Fruit fly (Drosophila melanogaster) whole organism, embryonic: ENCODE measurements around the gene Ank2.

ENCODE experiments used
- Ada2b ChIP-seq: fragments of 200-800 bp; sonication (Bioruptor generic); IDR thresholded peaks from 2 replicates; pipeline ENCODE4 v1.3.6; 2022; ENCODE audit warnings: missing biosample characterization, missing genetic modification characterization
- Atf-2 ChIP-seq: fragments of 200-800 bp; sonication (Bioruptor generic); optimal IDR thresholded peaks from 2 replicates; lab custom pipeline; 2016; ENCODE audit warnings: missing biosample characterization, missing genetic modification characterization
- Bdp1 ChIP-seq: fragments of 200-800 bp; sonication (Bioruptor generic); optimal IDR thresholded peaks from 3 replicates; lab custom pipeline; 2016; ENCODE audit warnings: missing biosample characterization, missing genetic modification characterization
- Bteb2 ChIP-seq: fragments of 200-800 bp; sonication (Bioruptor generic); optimal IDR thresholded peaks from 2 replicates; lab custom pipeline; 2016; ENCODE audit warnings: missing biosample characterization, missing genetic modification characterization
- CG10462 ChIP-seq: fragments of 200-800 bp; sonication (Bioruptor generic); optimal IDR thresholded peaks from 2 replicates; lab custom pipeline; 2016; ENCODE audit warnings: missing biosample characterization, missing genetic modification characterization
- CG10565 ChIP-seq: fragments of 200-800 bp; sonication (Bioruptor generic); optimal IDR thresholded peaks from 3 replicates; lab custom pipeline; 2016; ENCODE audit warnings: missing biosample characterization, mild to moderate bottlenecking, missing genetic modification characterization
- CG12299 ChIP-seq: fragments of 200-800 bp; sonication (Bioruptor generic); optimal IDR thresholded peaks from 2 replicates; lab custom pipeline; 2018; ENCODE audit warnings: missing biosample characterization, mild to moderate bottlenecking, missing genetic modification characterization
- CG13424 ChIP-seq: fragments of 200-800 bp; sonication (Bioruptor generic); optimal IDR thresholded peaks from 2 replicates; lab custom pipeline; 2019; ENCODE audit warnings: missing biosample characterization, mild to moderate bottlenecking, missing genetic modification characterization, moderate library complexity
- CG14667 ChIP-seq: fragments of 200-800 bp; sonication (Bioruptor generic); IDR thresholded peaks from 2 replicates; pipeline ENCODE4 v1.3.6; 2022; ENCODE audit warnings: missing biosample characterization, missing genetic modification characterization
- CG15011 ChIP-seq: fragments of 200-800 bp; sonication (Bioruptor generic); optimal IDR thresholded peaks from 3 replicates; lab custom pipeline; 2018; ENCODE audit warnings: missing biosample characterization, mild to moderate bottlenecking, missing genetic modification characterization
- CG15269 ChIP-seq: fragments of 200-800 bp; sonication (Bioruptor generic); optimal IDR thresholded peaks from 2 replicates; lab custom pipeline; 2018; ENCODE audit warnings: missing biosample characterization, mild to moderate bottlenecking, missing genetic modification characterization, moderate library complexity
- CG17385 ChIP-seq: fragments of 200-800 bp; sonication (Bioruptor generic); optimal IDR thresholded peaks from 3 replicates; lab custom pipeline; 2018; ENCODE audit warnings: missing biosample characterization, mild to moderate bottlenecking, missing genetic modification characterization
- CG1792 ChIP-seq: fragments of 200-800 bp; sonication (Bioruptor generic); optimal IDR thresholded peaks from 2 replicates; lab custom pipeline; 2016; ENCODE audit warnings: missing biosample characterization, missing genetic modification characterization
- CG18262 ChIP-seq: fragments of 200-800 bp; optimal IDR thresholded peaks from 3 replicates; lab custom pipeline; 2019; ENCODE audit warnings: missing biosample characterization, mild to moderate bottlenecking, missing genetic modification characterization, moderate library complexity
- CG2199 ChIP-seq: fragments of 200-800 bp; sonication (Bioruptor generic); IDR thresholded peaks from 3 replicates; pipeline ENCODE4 v1.3.6; 2022; ENCODE audit warnings: missing biosample characterization, missing genetic modification characterization
- CG31388 ChIP-seq: fragments of 200-800 bp; sonication (Bioruptor generic); optimal IDR thresholded peaks from 2 replicates; lab custom pipeline; 2016; ENCODE audit warnings: missing biosample characterization, missing genetic modification characterization
- CG3407 ChIP-seq: fragments of 200-800 bp; sonication (Bioruptor generic); optimal IDR thresholded peaks from 2 replicates; lab custom pipeline; 2018; ENCODE audit warnings: missing biosample characterization, mild to moderate bottlenecking, missing genetic modification characterization
- CG34422 ChIP-seq: fragments of 200-800 bp; sonication (Bioruptor generic); IDR thresholded peaks from 3 replicates; pipeline ENCODE4 v1.3.6; 2022; ENCODE audit warnings: missing biosample characterization, missing genetic modification characterization
- CG8290 ChIP-seq, 3 experiments: fragments of 200-800 bp; sonication (Bioruptor generic); optimal IDR thresholded peaks; 2 replicates each; lab custom pipeline; 2016 to 2019; ENCODE audit warnings: missing biosample characterization in 3 of 3, missing genetic modification characterization in 3 of 3, mild to moderate bottlenecking in 2 of 3, moderate library complexity in 1 of 3
- CG9609 ChIP-seq: fragments of 200-800 bp; sonication (Bioruptor generic); optimal IDR thresholded peaks from 3 replicates; lab custom pipeline; 2016; ENCODE audit warnings: missing biosample characterization, missing genetic modification characterization
- Deaf1 ChIP-seq: fragments of 200-800 bp; optimal IDR thresholded peaks from 3 replicates; lab custom pipeline; 2019; ENCODE audit warnings: missing biosample characterization, mild to moderate bottlenecking, missing genetic modification characterization, moderate library complexity
- Gug ChIP-seq: fragments of 200-800 bp; sonication (Bioruptor generic); IDR thresholded peaks from 4 replicates; pipeline ENCODE4 v1.3.6; 2022; ENCODE audit warnings: missing biosample characterization, missing genetic modification characterization
- HLHmδ ChIP-seq: fragments of 200-800 bp; sonication (Bioruptor generic); optimal IDR thresholded peaks from 2 replicates; lab custom pipeline; 2018; ENCODE audit warnings: missing biosample characterization, mild to moderate bottlenecking, missing genetic modification characterization, moderate library complexity
- Hmr ChIP-seq: fragments of 200-800 bp; sonication (Bioruptor generic); optimal IDR thresholded peaks from 3 replicates; lab custom pipeline; 2017; ENCODE audit warnings: mild to moderate bottlenecking, missing biosample characterization, missing genetic modification reagents, missing genetic modification characterization
- Kr ChIP-seq: fragments of 200-800 bp; sonication (Bioruptor generic); optimal IDR thresholded peaks from 2 replicates; lab custom pipeline; 2017; ENCODE audit warnings: missing biosample characterization, mild to moderate bottlenecking, missing genetic modification characterization
- Opbp ChIP-seq: fragments of 200-800 bp; sonication (Bioruptor generic); IDR thresholded peaks from 3 replicates; pipeline ENCODE4 v1.3.6; 2022; ENCODE audit warnings: missing biosample characterization, missing genetic modification characterization; ENCODE audit not compliant: partially characterized antibody
- Tbp ChIP-seq: fragments of >200 bp; optimal IDR thresholded peaks from 2 replicates; lab custom pipeline; 2018; ENCODE audit warnings: missing biosample characterization, missing genetic modification characterization
- ac ChIP-seq: fragments of 200-800 bp; sonication (Bioruptor generic); optimal IDR thresholded peaks from 3 replicates; lab custom pipeline; 2017; ENCODE audit warnings: missing biosample characterization, mild to moderate bottlenecking, missing genetic modification characterization
- al ChIP-seq: fragments of 200-800 bp; sonication (Bioruptor generic); IDR thresholded peaks from 2 replicates; pipeline ENCODE4 v1.3.6; 2022; ENCODE audit warnings: missing biosample characterization, missing genetic modification characterization
- bbx ChIP-seq: fragments of 200-800 bp; sonication (Bioruptor generic); IDR thresholded peaks from 2 replicates; pipeline ENCODE4 v1.3.6; 2022; ENCODE audit warnings: missing biosample characterization, missing genetic modification characterization; ENCODE audit not compliant: partially characterized antibody
- ci ChIP-seq: fragments of 200-800 bp; sonication (Bioruptor generic); IDR thresholded peaks from 3 replicates; pipeline ENCODE4 v1.3.6; 2022; ENCODE audit warnings: missing biosample characterization, missing genetic modification characterization
- cwo ChIP-seq: fragments of 200-800 bp; sonication (Bioruptor generic); optimal IDR thresholded peaks from 3 replicates; lab custom pipeline; 2017; ENCODE audit warnings: missing biosample characterization, missing genetic modification characterization, mild to moderate bottlenecking, moderate library complexity, missing genetic modification reagents
- dmrt11E ChIP-seq: fragments of 200-800 bp; sonication (Bioruptor generic); optimal IDR thresholded peaks from 3 replicates; lab custom pipeline; 2018; ENCODE audit warnings: missing biosample characterization, mild to moderate bottlenecking, missing genetic modification characterization, moderate library complexity
- esg ChIP-seq: fragments of 200-800 bp; sonication (Bioruptor generic); conservative IDR thresholded peaks from 2 replicates; pipeline ENCODE4 v1.3.6; 2022; ENCODE audit warnings: missing biosample characterization, missing genetic modification characterization
- gcm2 ChIP-seq: fragments of 200-800 bp; sonication (Bioruptor generic); optimal IDR thresholded peaks from 2 replicates; lab custom pipeline; 2016; ENCODE audit warnings: missing biosample characterization, missing genetic modification characterization
- grau ChIP-seq: fragments of 200-800 bp; optimal IDR thresholded peaks from 3 replicates; lab custom pipeline; 2019; ENCODE audit warnings: missing biosample characterization, mild to moderate bottlenecking, missing genetic modification characterization, moderate library complexity
- gt ChIP-seq: fragments of 200-800 bp; sonication (Bioruptor generic); IDR thresholded peaks from 2 replicates; pipeline ENCODE4 v1.3.6; 2022; ENCODE audit warnings: missing biosample characterization, missing genetic modification characterization
- hth ChIP-seq: fragments of >200 bp; optimal IDR thresholded peaks from 2 replicates; lab custom pipeline; 2017; ENCODE audit warnings: inconsistent platforms
- jigr1 ChIP-seq: fragments of 200-800 bp; sonication (Bioruptor generic); IDR thresholded peaks from 3 replicates; pipeline ENCODE4 v1.3.6; 2022; ENCODE audit warnings: missing biosample characterization, missing genetic modification characterization
- odd ChIP-seq: fragments of 200-800 bp; sonication (Bioruptor generic); optimal IDR thresholded peaks from 2 replicates; lab custom pipeline; 2017; ENCODE audit warnings: missing biosample characterization, mild to moderate bottlenecking, missing genetic modification characterization
- p53 ChIP-seq: fragments of 200-800 bp; sonication (Bioruptor generic); optimal IDR thresholded peaks from 2 replicates; lab custom pipeline; 2016; ENCODE audit warnings: missing biosample characterization, missing genetic modification characterization
- peb ChIP-seq: fragments of 200-800 bp; sonication (Bioruptor generic); IDR thresholded peaks from 2 replicates; pipeline ENCODE4 v1.3.6; 2022; ENCODE audit warnings: missing biosample characterization, missing genetic modification characterization
- pzg ChIP-seq: fragments of 200-800 bp; sonication (Bioruptor generic); optimal IDR thresholded peaks from 3 replicates; lab custom pipeline; 2018; ENCODE audit warnings: missing biosample characterization, mild to moderate bottlenecking, missing genetic modification characterization, moderate library complexity
- row ChIP-seq: fragments of 200-800 bp; sonication (Bioruptor generic); IDR thresholded peaks from 3 replicates; pipeline ENCODE4 v1.3.6; 2022; ENCODE audit warnings: missing biosample characterization, missing genetic modification characterization
- sc ChIP-seq, 3 experiments: fragments of >200 bp in 2 of 3; fragments of 200-800 bp in 1 of 3; sonication (Bioruptor generic) in 1 of 3; optimal IDR thresholded peaks; 2 replicates in 2 of 3; 3 replicates in 1 of 3; lab custom pipeline; 2017; ENCODE audit warnings: mild to moderate bottlenecking in 1 of 3, missing biosample characterization in 1 of 3, missing genetic modification characterization in 1 of 3, missing genetic modification reagents in 1 of 3
- sr ChIP-seq: fragments of 200-800 bp; sonication (Bioruptor generic); IDR thresholded peaks from 3 replicates; pipeline ENCODE4 v1.3.6; 2022; ENCODE audit warnings: missing biosample characterization, missing genetic modification characterization
- stc ChIP-seq: fragments of 200-800 bp; sonication (Bioruptor generic); IDR thresholded peaks from 2 replicates; pipeline ENCODE4 v1.3.6; 2022; ENCODE audit warnings: missing biosample characterization, missing genetic modification characterization
- toy ChIP-seq: fragments of 200-800 bp; sonication (Bioruptor generic); IDR thresholded peaks from 2 replicates; pipeline ENCODE4 v1.3.6; 2022; ENCODE audit warnings: missing biosample characterization, missing genetic modification characterization
- vfl ChIP-seq: fragments of 200-800 bp; sonication (Bioruptor generic); optimal IDR thresholded peaks from 2 replicates; lab custom pipeline; 2016; ENCODE audit warnings: missing biosample characterization, missing genetic modification characterization
- zfh1 ChIP-seq: fragments of 200-800 bp; sonication (Bioruptor generic); IDR thresholded peaks from 3 replicates; pipeline ENCODE4 v1.3.6; 2022; ENCODE audit warnings: missing biosample characterization, missing genetic modification characterization
- zfh2 ChIP-seq: fragments of 200-800 bp; sonication (Bioruptor generic); optimal IDR thresholded peaks from 2 replicates; lab custom pipeline; 2016; ENCODE audit warnings: missing biosample characterization, missing genetic modification characterization

Gene Ank2

DNA sequence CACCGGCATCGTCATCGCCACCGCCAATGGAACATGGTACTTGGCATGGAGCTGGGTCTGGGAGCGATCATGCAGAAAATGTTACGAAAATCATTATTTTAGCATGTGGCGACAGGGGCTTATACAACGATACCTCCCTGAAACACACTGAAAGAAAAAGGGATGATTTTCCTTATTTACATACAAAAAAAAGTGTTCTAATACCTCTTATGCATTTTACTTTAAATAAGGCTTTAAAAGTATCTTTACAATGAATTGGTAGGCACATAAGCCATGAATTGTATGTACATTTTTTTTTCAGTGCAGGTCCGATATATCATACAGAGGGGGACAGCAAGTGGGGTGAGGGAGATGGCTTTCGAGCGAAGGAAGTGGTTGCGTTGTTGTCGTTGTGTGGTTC is 104.0 kb downstream of the Ank2 start (continued):
- TF ChIP-seq zfh2 (GFP tag; lab: Kevin White, UChicago) (no peak), Tbp (GFP tag; lab: Kevin White, UChicago) (no peak), Kr (no peak), Bteb2 (no peak), vfl (GFP tag; lab: Kevin White, UChicago) (no peak), Gug (GFP tag; lab: Robert Waterston, UW) (no peak), CG15269 (peak; percentile 45), grau (tag; lab: Kevin White, UChicago) (peak; percentile 35), stc (GFP tag; lab: Robert Waterston, UW) (no peak), CG1792 (GFP tag; lab: Kevin White, UChicago) (peak; percentile 15), p53 (GFP tag; lab: Kevin White, UChicago) (no peak), CG10462 (no peak), CG2199 (GFP tag; lab: Robert Waterston, UW) (no peak), sc (optimal IDR thresholded peaks at IDR 0.05; lab: Kevin White, UChicago) (no peak), sc (GFP tag; optimal IDR thresholded peaks at IDR 0.05; lab: Kevin White, UChicago) (no peak), esg (GFP tag; lab: Robert Waterston, UW) (peak; percentile 64), CG10565 (no peak), CG3407 (GFP tag; lab: Kevin White, UChicago) (no peak), CG15011 (GFP tag; lab: Kevin White, UChicago) (no peak), CG13424 (peak; percentile 56), gt (GFP tag; lab: Robert Waterston, UW) (no peak), jigr1 (GFP tag; lab: Robert Waterston, UW) (no peak), Atf-2 (GFP tag; lab: Kevin White, UChicago) (no peak), CG18262 (tag; lab: Kevin White, UChicago) (peak; percentile 33), bbx (no peak), CG12299 (tag; lab: Kevin White, UChicago) (no peak), toy (GFP tag; lab: Robert Waterston, UW) (no peak), peb (0 out of 2 replicates have a peak, but pooled peaks have one; percentile 28), CG14667 (no peak; the same call in 1 of the 2 replicates), ac (GFP tag; lab: Kevin White, UChicago) (no peak), CG8290 (GFP tag; optimal IDR thresholded peaks at IDR 0.05; lab: Kevin White, UChicago) (no peak), CG8290 (tag; optimal IDR thresholded peaks at IDR 0.05; lab: Kevin White, UChicago) (no peak), dmrt11E (tag; lab: Kevin White, UChicago) (peak; percentile 56), CG17385 (GFP tag; lab: Kevin White, UChicago) (peak; percentile 25), Opbp (no peak), Deaf1 (tag; lab: Kevin White, UChicago) (peak; percentile 18), CG31388 (no peak), CG34422 (no peak), Ada2b (GFP tag; lab: Robert Waterston, UW) (peak; percentile 54), odd (GFP tag; lab: Kevin White, UChicago) (no peak), CG9609 (GFP tag; lab: Kevin White, UChicago) (no peak), hth (lab: Kevin White, UChicago) (no peak), Bdp1 (no peak), pzg (GFP tag; lab: Kevin White, UChicago) (no peak), cwo (GFP tag; lab: Kevin White, UChicago) (peak; percentile 29), ci (0 out of 3 replicates have a peak, but pooled peaks have one; percentile 44), al (GFP tag; lab: Robert Waterston, UW) (0 out of 2 replicates have a peak, but pooled peaks have one; percentile 19), zfh1 (peak; percentile 57; the same call in 1 of the 3 replicates), sr (GFP tag; lab: Robert Waterston, UW) (no peak), row (GFP tag; lab: Robert Waterston, UW) (peak; percentile 57; the same call in 2 of the 3 replicates), gcm2 (no peak), HLHmδ (GFP tag; lab: Kevin White, UChicago) (no peak), Hmr (GFP tag; lab: Kevin White, UChicago) (no peak)
